Worm (Caenorhabditis elegans) whole organism, L2 larva: Measurements from ENCODE around the gene eef-1G.

ENCODE experiments used
- C34F6.9 ChIP-seq: fragments of 150-350 bp; optimal IDR thresholded peaks from 2 replicates; lab custom pipeline; 2014; ENCODE audit warnings: missing biosample characterization, missing genetic modification characterization
- R02D3.7 ChIP-seq: fragments of 150-350 bp; optimal IDR thresholded peaks from 2 replicates; lab custom pipeline; 2014; ENCODE audit warnings: missing biosample characterization, missing genetic modification characterization
- Y55F3AM.14 ChIP-seq: fragments of 200-800 bp; sonication (Bioruptor generic); optimal IDR thresholded peaks from 2 replicates; lab custom pipeline; 2018; ENCODE audit warnings: mild to moderate bottlenecking, missing genetic modification characterization, missing compliant biosample characterization
- alr-1 ChIP-seq: fragments of 150-350 bp; optimal IDR thresholded peaks from 2 replicates; lab custom pipeline; 2014; ENCODE audit warnings: missing biosample characterization, missing genetic modification characterization
- ama-1 ChIP-seq: fragments of 150-350 bp; optimal IDR thresholded peaks from 2 replicates; lab custom pipeline; 2018; ENCODE audit warnings: inconsistent platforms
- blmp-1 ChIP-seq: sonication (generic microtip); optimal IDR thresholded peaks from 2 replicates; lab custom pipeline; 2017; ENCODE audit warnings: missing genetic modification characterization, mild to moderate bottlenecking, missing compliant biosample characterization, antibody characterized with exemption, moderate library complexity; ENCODE audit not compliant: insufficient read depth
- ceh-16 ChIP-seq: fragments of 150-350 bp; optimal IDR thresholded peaks from 2 replicates; lab custom pipeline; 2014; ENCODE audit warnings: missing biosample characterization, missing genetic modification characterization
- ceh-82 ChIP-seq: fragments of 150-350 bp; optimal IDR thresholded peaks from 2 replicates; lab custom pipeline; 2014; ENCODE audit warnings: missing biosample characterization, missing genetic modification characterization
- crh-2 ChIP-seq: sonication (generic microtip); optimal IDR thresholded peaks from 2 replicates; lab custom pipeline; 2017; ENCODE audit warnings: missing biosample characterization, missing genetic modification characterization
- dmd-4 ChIP-seq: sonication (generic microtip); optimal IDR thresholded peaks from 2 replicates; lab custom pipeline; 2017; ENCODE audit warnings: missing biosample characterization, missing genetic modification characterization
- elt-1 ChIP-seq: fragments of 150-350 bp; optimal IDR thresholded peaks from 2 replicates; lab custom pipeline; 2014; ENCODE audit warnings: missing biosample characterization, missing genetic modification characterization
- gmeb-1 ChIP-seq: fragments of 150-350 bp; optimal IDR thresholded peaks from 2 replicates; lab custom pipeline; 2014; ENCODE audit warnings: missing biosample characterization, missing genetic modification characterization
- lin-11 ChIP-seq: fragments of 150-350 bp; sonication (generic microtip); optimal IDR thresholded peaks from 2 replicates; lab custom pipeline; 2014; ENCODE audit warnings: missing biosample characterization, missing genetic modification characterization, inconsistent platforms, mixed read lengths
- lin-13 ChIP-seq: fragments of 150-350 bp; optimal IDR thresholded peaks from 2 replicates; lab custom pipeline; 2014; ENCODE audit warnings: missing biosample characterization, missing genetic modification reagents, missing genetic modification characterization
- lin-39 ChIP-seq: fragments of 150-350 bp; optimal IDR thresholded peaks from 2 replicates; lab custom pipeline; 2014; ENCODE audit warnings: missing biosample characterization, missing genetic modification reagents, missing genetic modification characterization
- lsy-2 ChIP-seq, 2 experiments: fragments of 150-350 bp in 1 of 2; sonication (generic microtip) in 1 of 2; optimal IDR thresholded peaks; 2 replicates each; lab custom pipeline; 2014 to 2017; ENCODE audit warnings: missing biosample characterization in 2 of 2, missing genetic modification characterization in 2 of 2
- mab-5 ChIP-seq: fragments of 150-350 bp; optimal IDR thresholded peaks from 2 replicates; lab custom pipeline; 2014; ENCODE audit warnings: missing biosample characterization, missing genetic modification characterization
- mbf-1 ChIP-seq: sonication (generic microtip); optimal IDR thresholded peaks from 2 replicates; lab custom pipeline; 2017; ENCODE audit warnings: missing biosample characterization, missing genetic modification characterization
- mdl-1 ChIP-seq, 2 experiments: fragments of 150-350 bp in 1 of 2; sonication (generic microtip) in 1 of 2; optimal IDR thresholded peaks; 2 replicates each; lab custom pipeline; 2017; ENCODE audit warnings: missing biosample characterization in 2 of 2, missing genetic modification characterization in 2 of 2
- nhr-10 ChIP-seq: sonication (generic microtip); optimal IDR thresholded peaks from 2 replicates; lab custom pipeline; 2017; ENCODE audit warnings: missing biosample characterization, missing genetic modification characterization
- nhr-11 ChIP-seq: fragments of 150-350 bp; optimal IDR thresholded peaks from 2 replicates; lab custom pipeline; 2014; ENCODE audit warnings: missing biosample characterization, missing genetic modification characterization
- nhr-12 ChIP-seq: fragments of 150-350 bp; optimal IDR thresholded peaks from 2 replicates; lab custom pipeline; 2014; ENCODE audit warnings: missing biosample characterization, missing genetic modification characterization
- nhr-129 ChIP-seq: fragments of 150-350 bp; optimal IDR thresholded peaks from 2 replicates; lab custom pipeline; 2014; ENCODE audit warnings: missing biosample characterization, missing genetic modification characterization
- nhr-23 ChIP-seq: fragments of 150-350 bp; optimal IDR thresholded peaks from 2 replicates; lab custom pipeline; 2014; ENCODE audit warnings: missing biosample characterization, missing genetic modification reagents, missing genetic modification characterization
- nhr-237 ChIP-seq: fragments of 150-350 bp; optimal IDR thresholded peaks from 2 replicates; lab custom pipeline; 2014; ENCODE audit warnings: missing biosample characterization, missing genetic modification characterization
- nhr-25 ChIP-seq: fragments of 150-350 bp; sonication (generic microtip); optimal IDR thresholded peaks from 3 replicates; lab custom pipeline; 2014; ENCODE audit warnings: missing biosample characterization, missing genetic modification characterization
- nhr-6 ChIP-seq: fragments of 150-350 bp; optimal IDR thresholded peaks from 2 replicates; lab custom pipeline; 2014; ENCODE audit warnings: missing biosample characterization, missing genetic modification characterization
- nhr-77 ChIP-seq: fragments of 150-350 bp; optimal IDR thresholded peaks from 2 replicates; lab custom pipeline; 2014; ENCODE audit warnings: missing biosample characterization, missing genetic modification characterization
- peb-1 ChIP-seq: fragments of 150-350 bp; optimal IDR thresholded peaks from 2 replicates; lab custom pipeline; 2014; ENCODE audit warnings: missing biosample characterization, missing genetic modification characterization
- skn-1 ChIP-seq: sonication (generic microtip); optimal IDR thresholded peaks from 2 replicates; lab custom pipeline; 2017; ENCODE audit warnings: missing biosample characterization, missing genetic modification characterization
- sma-3 ChIP-seq: sonication (generic microtip); optimal IDR thresholded peaks from 2 replicates; lab custom pipeline; 2016; ENCODE audit warnings: missing genetic modification reagents, missing genetic modification characterization, missing compliant biosample characterization
- snpc-4 ChIP-seq: fragments of 150-350 bp; optimal IDR thresholded peaks from 2 replicates; lab custom pipeline; 2014; ENCODE audit warnings: missing biosample characterization, missing genetic modification characterization
- unc-55 ChIP-seq: fragments of 150-350 bp; sonication (generic microtip); optimal IDR thresholded peaks from 3 replicates; lab custom pipeline; 2014; ENCODE audit warnings: missing biosample characterization, missing genetic modification reagents, missing genetic modification characterization
- unc-62 ChIP-seq: fragments of 150-350 bp; optimal IDR thresholded peaks from 2 replicates; lab custom pipeline; 2014; ENCODE audit warnings: missing biosample characterization, missing genetic modification reagents, missing genetic modification characterization
- zag-1 ChIP-seq: fragments of 150-350 bp; optimal IDR thresholded peaks from 2 replicates; lab custom pipeline; 2014; ENCODE audit warnings: missing biosample characterization, missing genetic modification characterization
- ztf-1 ChIP-seq: fragments of 200-800 bp; sonication (Bioruptor generic); conservative IDR thresholded peaks from 2 replicates; pipeline ENCODE4 v1.3.6; 2022; ENCODE audit warnings: missing genetic modification characterization, missing compliant biosample characterization
- ztf-11 ChIP-seq: sonication (generic microtip); optimal IDR thresholded peaks from 2 replicates; lab custom pipeline; 2017; ENCODE audit warnings: missing biosample characterization, missing genetic modification characterization
- ztf-4 ChIP-seq: fragments of 150-350 bp; optimal IDR thresholded peaks from 2 replicates; lab custom pipeline; 2014; ENCODE audit warnings: missing biosample characterization, missing genetic modification characterization

eef-1G gene

DNA sequence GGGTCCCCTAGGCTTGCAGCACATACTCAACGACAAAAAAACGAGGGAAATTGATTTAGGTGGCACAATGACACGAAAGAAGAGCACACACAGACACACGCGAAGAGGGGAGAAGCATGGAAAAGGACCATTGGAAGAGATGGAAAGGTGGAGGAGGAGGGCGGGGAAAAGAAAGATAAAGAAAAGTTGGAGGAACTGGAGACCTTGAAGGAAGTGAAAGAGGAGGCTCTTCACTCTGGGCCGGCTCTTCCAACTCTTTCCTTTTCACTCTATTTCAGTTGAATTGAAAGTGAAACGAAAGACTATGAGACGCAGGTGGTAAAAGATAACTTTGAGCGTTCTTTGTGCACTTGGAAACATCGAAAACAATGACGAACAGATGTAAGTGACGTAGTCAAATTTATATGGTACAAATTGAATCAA lies 4.1 kb upstream of the eef-1G start (continued):
- TF ChIP-seq lin-11 (tag; lab: Kevin White, UChicago) (no peak), sma-3 (GFP tag; lab: Kevin White, UChicago) (no peak), skn-1 (no peak), nhr-6 (tag; lab: Kevin White, UChicago) (peak; percentile 63), nhr-23 (tag; lab: Kevin White, UChicago) (no peak), C34F6.9 (tag; lab: Kevin White, UChicago) (peak; percentile 84), nhr-25 (tag; lab: Kevin White, UChicago) (no peak), gmeb-1 (tag; lab: Kevin White, UChicago) (no peak), nhr-237 (no peak), crh-2 (tag; lab: Kevin White, UChicago) (peak; percentile 75), ceh-82 (tag; lab: Kevin White, UChicago) (no peak), nhr-77 (tag; lab: Kevin White, UChicago) (no peak), blmp-1 (tag; lab: Kevin White, UChicago) (peak; percentile 74)

DNA sequence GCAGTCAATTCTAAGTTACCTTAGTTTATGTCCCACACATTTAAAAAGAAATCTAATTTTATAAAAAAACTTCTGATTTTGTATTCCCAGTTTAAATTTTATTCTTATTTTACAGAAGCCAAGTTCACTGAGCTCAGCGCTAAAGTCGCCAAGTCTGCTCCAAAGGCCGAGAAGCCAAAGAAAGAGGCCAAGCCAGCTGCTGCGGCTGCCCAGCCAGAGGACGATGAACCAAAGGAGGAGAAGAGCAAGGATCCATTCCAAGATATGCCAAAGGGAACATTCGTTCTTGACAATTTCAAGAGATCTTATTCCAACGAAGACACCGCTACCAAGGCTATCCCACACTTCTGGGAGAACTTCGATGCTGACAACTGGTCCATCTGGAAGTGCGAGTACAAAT lies 1.4 kb downstream of the eef-1G start:
- TF ChIP-seq zag-1 (tag; lab: Kevin White, UChicago): no peak
- TF ChIP-seq nhr-23 (tag; lab: Kevin White, UChicago): no peak
- TF ChIP-seq alr-1 (tag; lab: Kevin White, UChicago): no peak
- TF ChIP-seq ceh-82 (tag; lab: Kevin White, UChicago): no peak
- no peak for TF ChIP-seq elt-1 (tag; lab: Kevin White, UChicago)
- TF ChIP-seq sma-3 (GFP tag; lab: Kevin White, UChicago): no peak
- no peak for TF ChIP-seq lin-13 (GFP tag; lab: Kevin White, UChicago)
- no peak for TF ChIP-seq mbf-1
- TF ChIP-seq snpc-4 (tag; lab: Kevin White, UChicago): no peak

DNA sequence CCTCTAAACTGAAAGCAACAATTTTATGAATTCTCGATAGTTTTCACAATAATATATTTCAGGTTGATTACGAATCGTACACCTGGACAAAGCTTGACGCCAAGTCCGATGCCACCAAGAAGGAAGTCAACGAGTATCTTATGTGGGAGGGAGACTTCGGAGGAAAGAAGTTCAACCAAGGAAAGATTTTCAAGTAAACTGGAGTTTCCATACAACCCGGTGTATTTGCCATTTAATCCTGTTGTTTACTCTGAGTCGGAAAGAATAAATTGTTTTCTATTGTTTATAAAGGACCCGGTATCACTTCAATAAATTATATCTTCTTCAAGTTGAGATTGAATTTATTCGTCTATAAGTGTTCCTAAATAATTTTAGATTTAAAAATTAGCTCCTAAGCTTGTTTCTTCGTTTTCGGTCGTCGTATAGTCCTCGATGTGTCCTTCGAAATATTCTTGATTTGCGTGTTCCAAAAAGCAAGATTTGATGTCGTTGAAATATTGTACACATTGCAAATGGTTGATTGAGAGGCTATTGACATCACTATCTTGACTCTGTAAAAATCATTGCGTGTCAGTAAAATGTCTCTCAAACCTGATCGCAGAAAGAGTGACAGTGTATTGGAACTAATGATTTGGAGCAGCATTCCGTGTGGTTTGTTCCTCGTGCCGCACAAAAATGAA lies 2.2 kb downstream of the eef-1G start:
- TF ChIP-seq dmd-4 (tag; lab: Kevin White, UChicago) (no peak), blmp-1 (tag; lab: Kevin White, UChicago) (no peak), lsy-2 (tag; optimal IDR thresholded peaks at IDR 0.05; lab: Kevin White, UChicago) (no peak), zag-1 (tag; lab: Kevin White, UChicago) (no peak), crh-2 (tag; lab: Kevin White, UChicago) (no peak), unc-55 (GFP tag; lab: Kevin White, UChicago) (no peak), ztf-4 (no peak), gmeb-1 (tag; lab: Kevin White, UChicago) (no peak), ama-1 (lab: Kevin White, UChicago) (no peak), ceh-16 (tag; lab: Kevin White, UChicago) (no peak), lin-13 (GFP tag; lab: Kevin White, UChicago) (no peak), ztf-11 (tag; lab: Kevin White, UChicago) (no peak), nhr-237 (no peak), lin-39 (tag; lab: Kevin White, UChicago) (no peak)

ce11 chrV:10970070-10970469 lies 4.6 kb downstream of the eef-1G start, which contains the start of gene F17C11.22:
F17C11.22 (minus strand) TSS chrV:10970170.
- TF ChIP-seq lsy-2 (tag; optimal IDR thresholded peaks at IDR 0.05; lab: Kevin White, UChicago) (no peak), nhr-23 (tag; lab: Kevin White, UChicago) (no peak), mab-5 (tag; lab: Kevin White, UChicago) (no peak), ztf-4 (no peak), blmp-1 (tag; lab: Kevin White, UChicago) (no peak), skn-1 (no peak), ztf-1 (GFP tag; lab: Robert Waterston, UW) (no peak), nhr-77 (tag; lab: Kevin White, UChicago) (no peak), nhr-12 (no peak), nhr-10 (tag; lab: Kevin White, UChicago) (no peak)

DNA sequence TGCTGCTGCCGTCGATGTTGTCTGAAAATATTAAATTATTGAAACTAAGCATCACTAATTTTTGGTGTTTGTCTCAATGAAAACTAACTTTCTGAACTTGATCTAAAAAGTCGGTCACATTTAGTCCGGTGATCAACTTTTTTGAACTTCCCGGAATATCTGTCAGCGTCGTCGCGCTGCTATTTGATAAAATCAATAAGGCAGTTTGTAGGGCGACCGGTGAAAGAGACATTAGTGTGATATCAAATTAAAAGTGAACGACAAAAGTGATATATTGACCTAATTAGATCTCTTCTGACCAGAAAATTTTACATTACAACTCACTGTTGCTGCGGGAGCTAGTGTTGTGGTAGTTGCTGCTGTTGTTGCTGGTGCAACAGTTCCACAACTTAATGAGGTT lies 5.4 kb downstream of the eef-1G start:
- TF ChIP-seq nhr-23 (tag; lab: Kevin White, UChicago) (no peak), ceh-16 (tag; lab: Kevin White, UChicago) (no peak), peb-1 (tag; lab: Kevin White, UChicago) (no peak), R02D3.7 (no peak), lin-11 (tag; lab: Kevin White, UChicago) (no peak), unc-55 (GFP tag; lab: Kevin White, UChicago) (no peak), ztf-11 (tag; lab: Kevin White, UChicago) (no peak), sma-3 (GFP tag; lab: Kevin White, UChicago) (no peak), unc-62 (no peak), Y55F3AM.14 (no peak), mdl-1 (tag; optimal IDR thresholded peaks at IDR 0.05; lab: Kevin White, UChicago) (no peak), elt-1 (tag; lab: Kevin White, UChicago) (no peak), nhr-129 (tag; lab: Kevin White, UChicago) (no peak), mab-5 (tag; lab: Kevin White, UChicago) (no peak), nhr-237 (no peak), lin-39 (tag; lab: Kevin White, UChicago) (no peak), ceh-82 (tag; lab: Kevin White, UChicago) (no peak), nhr-11 (tag; lab: Kevin White, UChicago) (no peak), nhr-10 (tag; lab: Kevin White, UChicago) (no peak)
